Worm (Caenorhabditis elegans) whole organism, L4 larva: Measurements from ENCODE around the gene R10D12.10.

Experiments used
- D1046.2 ChIP-seq: fragments of 200-800 bp; sonication (Bioruptor generic); IDR thresholded peaks from 2 replicates; pipeline ENCODE4 v1.3.6; 2022; ENCODE audit warnings: missing genetic modification characterization, missing compliant biosample characterization
- F10B5.3 ChIP-seq: sonication (generic microtip); optimal IDR thresholded peaks from 2 replicates; lab custom pipeline; 2016; ENCODE audit warnings: mild to moderate bottlenecking, missing genetic modification characterization, missing compliant biosample characterization
- F37D6.2 ChIP-seq: sonication (generic microtip); optimal IDR thresholded peaks from 2 replicates; lab custom pipeline; 2016; ENCODE audit warnings: mild to moderate bottlenecking, missing genetic modification characterization, missing compliant biosample characterization
- F49E8.2 ChIP-seq: sonication (generic microtip); optimal IDR thresholded peaks from 2 replicates; lab custom pipeline; 2016; ENCODE audit warnings: missing compliant biosample characterization, mild to moderate bottlenecking, missing genetic modification characterization, borderline replicate concordance
- R02D3.7 ChIP-seq: fragments of 150-350 bp; sonication (generic microtip); optimal IDR thresholded peaks from 3 replicates; lab custom pipeline; 2014; ENCODE audit warnings: missing biosample characterization, missing genetic modification characterization
- T20F7.1 ChIP-seq: fragments of 200-800 bp; sonication (Bioruptor generic); optimal IDR thresholded peaks from 2 replicates; lab custom pipeline; 2018; ENCODE audit warnings: mild to moderate bottlenecking, missing genetic modification characterization, missing compliant biosample characterization
- T26A8.4 ChIP-seq: fragments of 200-800 bp; sonication (Bioruptor generic); IDR thresholded peaks from 2 replicates; pipeline ENCODE4 v1.3.6; 2022; ENCODE audit warnings: missing genetic modification characterization, missing compliant biosample characterization
- Y105C5A.15 ChIP-seq: fragments of 200-800 bp; sonication (Bioruptor generic); IDR thresholded peaks from 2 replicates; pipeline ENCODE4 v1.3.6; 2022; ENCODE audit warnings: missing genetic modification characterization, missing compliant biosample characterization
- Y5F2A.4 ChIP-seq: fragments of 200-800 bp; sonication (Bioruptor generic); optimal IDR thresholded peaks from 2 replicates; lab custom pipeline; 2018; ENCODE audit warnings: mild to moderate bottlenecking, missing genetic modification characterization, missing compliant biosample characterization
- ZK337.2 ChIP-seq: fragments of 200-800 bp; sonication (Bioruptor generic); IDR thresholded peaks from 2 replicates; pipeline ENCODE4 v1.3.6; 2022; ENCODE audit warnings: missing genetic modification reagents, missing genetic modification characterization, missing compliant biosample characterization
- ZK546.5 ChIP-seq, 2 experiments: sonication (generic microtip); optimal IDR thresholded peaks; 2 replicates each; lab custom pipeline; 2017; ENCODE audit warnings: missing biosample characterization in 2 of 2, missing genetic modification characterization in 2 of 2
- aha-1 ChIP-seq: fragments of 150-350 bp; peaks from one replicate; lab custom pipeline; 2014; ENCODE audit warnings: missing biosample characterization, missing genetic modification characterization
- aly-2 ChIP-seq: sonication (generic microtip); optimal IDR thresholded peaks from 2 replicates; lab custom pipeline; 2018; ENCODE audit warnings: missing biosample characterization, missing genetic modification characterization
- arid-1 ChIP-seq: fragments of 200-800 bp; sonication (Bioruptor generic); conservative IDR thresholded peaks from 2 replicates; pipeline ENCODE4 v1.3.6; 2022; ENCODE audit warnings: missing genetic modification reagents, missing genetic modification characterization, missing compliant biosample characterization
- ceh-32 ChIP-seq: sonication (generic microtip); optimal IDR thresholded peaks from 2 replicates; lab custom pipeline; 2016; ENCODE audit warnings: mild to moderate bottlenecking, missing genetic modification characterization, missing compliant biosample characterization; ENCODE audit not compliant: poor library complexity
- ceh-82 ChIP-seq: sonication (generic microtip); optimal IDR thresholded peaks from 2 replicates; lab custom pipeline; 2017; ENCODE audit warnings: missing biosample characterization, missing genetic modification characterization
- cey-2 ChIP-seq: sonication (generic microtip); optimal IDR thresholded peaks from 3 replicates; lab custom pipeline; 2017; ENCODE audit warnings: missing genetic modification characterization, mild to moderate bottlenecking, missing compliant biosample characterization, antibody characterized with exemption, borderline replicate concordance; ENCODE audit not compliant: insufficient read depth
- ctbp-1 ChIP-seq: fragments of 200-800 bp; sonication (Bioruptor generic); IDR thresholded peaks from 2 replicates; pipeline ENCODE4 v1.3.6; 2022; ENCODE audit warnings: missing genetic modification reagents, missing genetic modification characterization, missing compliant biosample characterization
- daf-12 ChIP-seq: fragments of 150-350 bp; optimal IDR thresholded peaks from 2 replicates; lab custom pipeline; 2014; ENCODE audit warnings: missing biosample characterization, missing genetic modification reagents, missing genetic modification characterization
- daf-16 ChIP-seq, 3 experiments: sonication (generic microtip); optimal IDR thresholded peaks; 2 replicates each; lab custom pipeline; 2016 to 2017; ENCODE audit warnings: missing genetic modification characterization in 3 of 3, missing genetic modification reagents in 3 of 3, mild to moderate bottlenecking in 2 of 3, missing compliant biosample characterization in 2 of 3, missing biosample characterization in 1 of 3, moderate library complexity in 1 of 3
- dmd-8 ChIP-seq: fragments of 200-800 bp; sonication (Bioruptor generic); IDR thresholded peaks from 2 replicates; pipeline ENCODE4 v1.3.6; 2022; ENCODE audit warnings: missing genetic modification characterization, missing compliant biosample characterization
- dpl-1 ChIP-seq: fragments of 150-350 bp; optimal IDR thresholded peaks from 2 replicates; lab custom pipeline; 2014; ENCODE audit warnings: missing biosample characterization, missing genetic modification reagents, missing genetic modification characterization
- egl-27 ChIP-seq: sonication (generic microtip); optimal IDR thresholded peaks from 3 replicates; lab custom pipeline; 2017; ENCODE audit warnings: missing biosample characterization, missing genetic modification reagents, missing genetic modification characterization
- hlh-11 ChIP-seq: fragments of 200-800 bp; sonication (Bioruptor generic); optimal IDR thresholded peaks from 2 replicates; lab custom pipeline; 2018; ENCODE audit warnings: mild to moderate bottlenecking, missing genetic modification characterization, missing compliant biosample characterization
- hlh-30 ChIP-seq: sonication (generic microtip); optimal IDR thresholded peaks from 2 replicates; lab custom pipeline; 2017; ENCODE audit warnings: antibody characterized with exemption, mild to moderate bottlenecking, missing genetic modification characterization, missing compliant biosample characterization; ENCODE audit not compliant: insufficient read depth
- lin-1 ChIP-seq: fragments of 200-800 bp; sonication (Bioruptor generic); IDR thresholded peaks from 2 replicates; pipeline ENCODE4 v1.3.6; 2022; ENCODE audit warnings: missing genetic modification reagents, missing genetic modification characterization, missing compliant biosample characterization
- lin-15B ChIP-seq: fragments of 150-350 bp; sonication (generic microtip); optimal IDR thresholded peaks from 3 replicates; lab custom pipeline; 2014; ENCODE audit warnings: missing biosample characterization, missing genetic modification characterization
- lin-29 ChIP-seq: fragments of 200-800 bp; sonication (Bioruptor generic); IDR thresholded peaks from 2 replicates; pipeline ENCODE4 v1.3.6; 2022; ENCODE audit warnings: missing genetic modification reagents, missing genetic modification characterization, missing compliant biosample characterization
- madf-5 ChIP-seq, 2 experiments: fragments of 200-800 bp; sonication (Bioruptor generic); IDR thresholded peaks; 2 replicates each; pipeline ENCODE4 v1.3.6; 2022; ENCODE audit warnings: missing compliant biosample characterization in 2 of 2, missing genetic modification characterization in 2 of 2
- mdt-29 ChIP-seq: fragments of 200-800 bp; sonication (Bioruptor generic); IDR thresholded peaks from 2 replicates; pipeline ENCODE4 v1.3.6; 2022; ENCODE audit warnings: missing genetic modification reagents, missing genetic modification characterization, missing compliant biosample characterization
- mes-2 ChIP-seq: sonication (generic microtip); optimal IDR thresholded peaks from 2 replicates; lab custom pipeline; 2016; ENCODE audit warnings: missing genotype, mild to moderate bottlenecking, missing genetic modification characterization, missing compliant biosample characterization; ENCODE audit not compliant: poor library complexity, severe bottlenecking
- mxl-2 ChIP-seq: fragments of 200-800 bp; sonication (Bioruptor generic); conservative IDR thresholded peaks from 2 replicates; pipeline ENCODE4 v1.3.6; 2022; ENCODE audit warnings: missing genetic modification reagents, missing genetic modification characterization, missing compliant biosample characterization
- nhr-10 ChIP-seq: fragments of 150-350 bp; optimal IDR thresholded peaks from 2 replicates; lab custom pipeline; 2014; ENCODE audit warnings: missing biosample characterization, missing genetic modification characterization
- nhr-6 ChIP-seq: fragments of 150-350 bp; optimal IDR thresholded peaks from 2 replicates; lab custom pipeline; 2014; ENCODE audit warnings: missing biosample characterization, missing genetic modification characterization
- pqm-1 ChIP-seq: sonication (generic microtip); optimal IDR thresholded peaks from 2 replicates; lab custom pipeline; 2017; ENCODE audit warnings: missing biosample characterization, missing genetic modification characterization
- rbr-2 ChIP-seq: sonication (generic microtip); optimal IDR thresholded peaks from 2 replicates; lab custom pipeline; 2016; ENCODE audit warnings: missing genotype, missing genetic modification characterization, missing compliant biosample characterization
- sdz-12 ChIP-seq: fragments of 200-800 bp; sonication (Bioruptor generic); optimal IDR thresholded peaks from 2 replicates; lab custom pipeline; 2018; ENCODE audit warnings: mild to moderate bottlenecking, missing genetic modification characterization, missing compliant biosample characterization
- set-16 ChIP-seq: fragments of 200-800 bp; sonication (Bioruptor generic); IDR thresholded peaks from 2 replicates; pipeline ENCODE4 v1.3.6; 2022; ENCODE audit warnings: missing genetic modification reagents, missing genetic modification characterization, missing compliant biosample characterization
- skn-1 ChIP-seq: fragments of 150-350 bp; optimal IDR thresholded peaks from 2 replicates; lab custom pipeline; 2014; ENCODE audit warnings: missing biosample characterization, missing genetic modification characterization
- unc-39 ChIP-seq: sonication (generic microtip); optimal IDR thresholded peaks from 2 replicates; lab custom pipeline; 2017; ENCODE audit warnings: missing biosample characterization, missing genetic modification characterization
- unc-62 ChIP-seq, 3 experiments: fragments of 150-350 bp in 1 of 3; sonication (generic microtip); optimal IDR thresholded peaks in 2 of 3; peaks in 1 of 3; 1 replicate in 1 of 3; 2 replicates in 2 of 3; lab custom pipeline; 2014 to 2017; ENCODE audit warnings: missing biosample characterization in 3 of 3, missing genetic modification characterization in 3 of 3, missing genetic modification reagents in 3 of 3, missing genotype in 1 of 3
- zfp-2 ChIP-seq: sonication (generic microtip); optimal IDR thresholded peaks from 2 replicates; lab custom pipeline; 2016; ENCODE audit warnings: mild to moderate bottlenecking, missing genetic modification characterization, missing compliant biosample characterization
- zip-11 ChIP-seq: fragments of 200-800 bp; sonication (Bioruptor generic); IDR thresholded peaks from 2 replicates; pipeline ENCODE4 v1.3.6; 2022; ENCODE audit warnings: missing genetic modification characterization, missing compliant biosample characterization
- ztf-11 ChIP-seq: fragments of 150-350 bp; optimal IDR thresholded peaks from 2 replicates; lab custom pipeline; 2014; ENCODE audit warnings: missing biosample characterization, missing genetic modification characterization

The R10D12.10 gene

DNA sequence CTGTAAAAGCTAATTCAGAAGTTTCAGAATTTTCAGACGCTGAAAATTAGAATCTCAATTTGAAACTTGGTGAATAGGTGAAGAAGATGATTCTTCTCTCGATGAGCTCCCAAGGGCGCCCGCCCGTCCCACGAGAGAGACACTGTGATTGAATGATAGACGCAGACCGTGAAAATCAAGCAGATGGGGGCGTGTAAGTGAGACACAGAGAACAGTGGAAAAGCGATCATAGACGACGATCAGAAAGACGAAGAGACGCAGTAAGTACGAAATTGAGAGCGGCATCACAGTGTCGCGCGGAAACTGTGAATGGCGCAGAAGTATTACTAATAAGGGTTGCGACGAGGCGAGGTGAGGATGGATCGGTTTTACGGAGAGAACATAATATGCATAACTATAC is 44.3 kb upstream of the R10D12.10 start (continued):
- TF ChIP-seq F10B5.3 (tag; lab: Kevin White, UChicago): no peak
- TF ChIP-seq lin-15B (tag; lab: Kevin White, UChicago): no peak
- no peak for TF ChIP-seq sdz-12 (GFP tag; lab: Kevin White, UChicago)
- no peak for TF ChIP-seq ZK546.5 (tag; optimal IDR thresholded peaks at IDR 0.05; lab: Kevin White, UChicago)
- no peak for TF ChIP-seq Y105C5A.15 (GFP tag; lab: Robert Waterston, UW)
- TF ChIP-seq ctbp-1: no peak
- no peak for TF ChIP-seq dpl-1 (GFP tag; lab: Kevin White, UChicago)
- TF ChIP-seq zip-11: no peak
- no peak for TF ChIP-seq arid-1 (GFP tag; lab: Robert Waterston, UW)
- TF ChIP-seq mdt-29 (GFP tag; lab: Robert Waterston, UW): no peak
- no peak for TF ChIP-seq ceh-32
- peak; percentile 43 for TF ChIP-seq hlh-30 (tag; lab: Kevin White, UChicago)
- TF ChIP-seq aha-1 (tag; lab: Kevin White, UChicago): peak; percentile 72
- no peak for TF ChIP-seq daf-16 (GFP tag; optimal IDR thresholded peaks at IDR 0.05; lab: Kevin White, UChicago)
- peak; percentile 22 for TF ChIP-seq daf-16 (tag; optimal IDR thresholded peaks at IDR 0.05; lab: Kevin White, UChicago)
- TF ChIP-seq lin-29 (GFP tag; lab: Robert Waterston, UW): no peak
- TF ChIP-seq egl-27 (tag; lab: Kevin White, UChicago): no peak
- no peak for TF ChIP-seq ztf-11 (tag; lab: Kevin White, UChicago)
- no peak for TF ChIP-seq nhr-6
- TF ChIP-seq madf-5 (GFP tag; IDR thresholded peaks at IDR 0.05; lab: Robert Waterston, UW): no peak
- no peak for TF ChIP-seq set-16
- TF ChIP-seq rbr-2 (tag; lab: Kevin White, UChicago): no peak
- no peak for TF ChIP-seq dmd-8
- no peak for TF ChIP-seq F37D6.2
- no peak for TF ChIP-seq T26A8.4 (GFP tag; lab: Robert Waterston, UW)
- TF ChIP-seq hlh-11 (tag; lab: Kevin White, UChicago): peak; percentile 56
- TF ChIP-seq skn-1: no peak
- TF ChIP-seq D1046.2 (GFP tag; lab: Robert Waterston, UW): no peak
- TF ChIP-seq ZK337.2 (GFP tag; lab: Robert Waterston, UW): no peak
- TF ChIP-seq R02D3.7 (tag; lab: Kevin White, UChicago): no peak
- TF ChIP-seq nhr-10 (tag; lab: Kevin White, UChicago): no peak
- TF ChIP-seq lin-1: no peak
- no peak for TF ChIP-seq unc-62 (GFP tag; optimal IDR thresholded peaks at IDR 0.05 in 1 of 2; lab: Kevin White, UChicago)
- TF ChIP-seq unc-62 (tag; optimal IDR thresholded peaks at IDR 0.05; lab: Kevin White, UChicago): no peak
- no peak for TF ChIP-seq unc-39 (tag; lab: Kevin White, UChicago)
- TF ChIP-seq ceh-82 (tag; lab: Kevin White, UChicago): no peak
- TF ChIP-seq T20F7.1 (GFP tag; lab: Kevin White, UChicago): no peak
- TF ChIP-seq pqm-1 (tag; lab: Kevin White, UChicago): no peak
- no peak for TF ChIP-seq F49E8.2
- no peak for TF ChIP-seq mxl-2 (GFP tag; lab: Robert Waterston, UW)
- no peak for TF ChIP-seq aly-2
- TF ChIP-seq cey-2 (tag; lab: Kevin White, UChicago): no peak
- no peak for TF ChIP-seq Y5F2A.4 (GFP tag; lab: Kevin White, UChicago)
- peak; percentile 52 for TF ChIP-seq mes-2 (tag; lab: Kevin White, UChicago)
- TF ChIP-seq daf-12 (tag; lab: Kevin White, UChicago): no peak
- TF ChIP-seq zfp-2 (tag; lab: Kevin White, UChicago): no peak
